Fruit fly (Drosophila melanogaster) whole organism: ENCODE measurements around the gene saturn.

ENCODE experiments used
- CG8478 ChIP-seq: fragments of >200 bp; optimal IDR thresholded peaks from 2 replicates; lab custom pipeline; 2018; ENCODE audit warnings: inconsistent platforms
- Dll ChIP-seq: fragments of >200 bp; optimal IDR thresholded peaks from 2 replicates; lab custom pipeline; 2017
- EcR ChIP-seq, 2 experiments: fragments of >200 bp; optimal IDR thresholded peaks; 2 replicates each; lab custom pipeline; 2017; ENCODE audit warnings: missing biosample characterization in 2 of 2, missing genetic modification characterization in 2 of 2, missing genetic modification reagents in 2 of 2
- pan ChIP-seq: fragments of >200 bp; optimal IDR thresholded peaks from 2 replicates; lab custom pipeline; 2017
- psq ChIP-seq: fragments of >200 bp; optimal IDR thresholded peaks from 2 replicates; lab custom pipeline; 2017
- usp ChIP-seq: fragments of >200 bp; optimal IDR thresholded peaks from 2 replicates; lab custom pipeline; 2017; ENCODE audit warnings: missing biosample characterization, missing genetic modification characterization, mixed read lengths

DNA sequence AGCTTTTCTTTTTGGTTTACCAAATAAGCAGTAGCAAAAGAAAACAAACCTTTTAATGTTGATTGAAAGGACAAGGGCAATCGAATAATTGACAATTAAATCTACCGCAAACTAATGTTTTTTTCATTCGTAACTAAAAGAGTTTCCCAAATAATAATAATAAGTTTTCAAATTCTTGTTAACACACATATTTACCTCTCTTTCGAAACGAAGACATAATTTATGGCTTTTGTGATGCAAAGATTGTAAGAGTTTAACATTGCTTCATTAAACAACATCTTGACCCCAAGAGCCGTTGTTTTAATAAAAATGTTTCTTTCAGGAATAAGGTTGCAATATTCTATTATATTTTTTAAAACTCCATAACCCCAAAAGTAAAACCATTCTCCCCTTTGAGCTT, 24.6 kb upstream of the saturn start, which contains the start of gene D:
- TF ChIP-seq psq (lab: Kevin White, UChicago) (no peak), usp (GFP tag; lab: Kevin White, UChicago) (no peak), Dll (lab: Kevin White, UChicago) (no peak), CG8478 (lab: Kevin White, UChicago) (no peak), EcR (GFP tag; optimal IDR thresholded peaks at IDR 0.05; lab: Kevin White, UChicago) (no peak), pan (no peak)
